Fruit fly (Drosophila melanogaster) whole organism, embryonic: ENCODE measurements around the gene CG7781.

ENCODE experiments used
- Abd-B ChIP-seq: fragments of 200-800 bp; sonication (Bioruptor generic); optimal IDR thresholded peaks from 2 replicates; lab custom pipeline; 2018; ENCODE audit warnings: missing biosample characterization, mild to moderate bottlenecking, missing genetic modification characterization, moderate library complexity
- CG10366 ChIP-seq: fragments of 200-800 bp; sonication (Bioruptor generic); IDR thresholded peaks from 2 replicates; pipeline ENCODE4 v1.3.6; 2022; ENCODE audit warnings: missing biosample characterization, missing genetic modification characterization
- CG10462 ChIP-seq: fragments of 200-800 bp; sonication (Bioruptor generic); optimal IDR thresholded peaks from 2 replicates; lab custom pipeline; 2016; ENCODE audit warnings: missing biosample characterization, missing genetic modification characterization
- CG10565 ChIP-seq: fragments of 200-800 bp; sonication (Bioruptor generic); optimal IDR thresholded peaks from 3 replicates; lab custom pipeline; 2016; ENCODE audit warnings: missing biosample characterization, mild to moderate bottlenecking, missing genetic modification characterization
- CG11560 ChIP-seq: fragments of 200-800 bp; sonication (Bioruptor generic); IDR thresholded peaks from 3 replicates; pipeline ENCODE4 v1.3.6; 2022; ENCODE audit warnings: missing biosample characterization, missing genetic modification characterization
- CG12391 ChIP-seq: fragments of 200-800 bp; sonication (Bioruptor generic); optimal IDR thresholded peaks from 3 replicates; lab custom pipeline; 2018; ENCODE audit warnings: missing biosample characterization, mild to moderate bottlenecking, missing genetic modification characterization, moderate library complexity
- CG12769 ChIP-seq: fragments of 200-800 bp; sonication (Bioruptor generic); optimal IDR thresholded peaks from 2 replicates; lab custom pipeline; 2019; ENCODE audit warnings: missing biosample characterization, mild to moderate bottlenecking, missing genetic modification characterization, moderate library complexity
- CG14014 ChIP-seq: fragments of 200-800 bp; sonication (Bioruptor generic); IDR thresholded peaks from 2 replicates; pipeline ENCODE4 v1.3.6; 2022; ENCODE audit warnings: missing biosample characterization, missing genetic modification characterization
- CG15601 ChIP-seq: fragments of 200-800 bp; sonication (Bioruptor generic); optimal IDR thresholded peaks from 3 replicates; lab custom pipeline; 2019; ENCODE audit warnings: missing biosample characterization, mild to moderate bottlenecking, missing genetic modification characterization, moderate library complexity
- CG1602 ChIP-seq: fragments of 200-800 bp; sonication (Bioruptor generic); optimal IDR thresholded peaks from 3 replicates; lab custom pipeline; 2016; ENCODE audit warnings: missing biosample characterization, missing genetic modification characterization
- CG16779 ChIP-seq: fragments of 200-800 bp; sonication (Bioruptor generic); IDR thresholded peaks from 2 replicates; pipeline ENCODE4 v1.3.6; 2022; ENCODE audit warnings: missing biosample characterization, missing genetic modification characterization
- CG17568 ChIP-seq: fragments of 200-800 bp; sonication (Bioruptor generic); optimal IDR thresholded peaks from 2 replicates; lab custom pipeline; 2018; ENCODE audit warnings: missing biosample characterization, mild to moderate bottlenecking, missing genetic modification characterization, moderate library complexity
- CG2120 ChIP-seq: fragments of 200-800 bp; sonication (Bioruptor generic); optimal IDR thresholded peaks from 3 replicates; lab custom pipeline; 2016; ENCODE audit warnings: missing biosample characterization, missing genetic modification characterization
- CG32532 ChIP-seq: fragments of 200-800 bp; sonication (Bioruptor generic); IDR thresholded peaks from 2 replicates; pipeline ENCODE4 v1.3.6; 2022; ENCODE audit warnings: missing biosample characterization, missing genetic modification characterization
- CG3838 ChIP-seq: fragments of 200-800 bp; sonication (Bioruptor generic); optimal IDR thresholded peaks from 3 replicates; lab custom pipeline; 2016; ENCODE audit warnings: missing biosample characterization, missing genetic modification characterization
- CG4707 ChIP-seq: fragments of 200-800 bp; sonication (Bioruptor generic); optimal IDR thresholded peaks from 2 replicates; lab custom pipeline; 2018; ENCODE audit warnings: missing biosample characterization, mild to moderate bottlenecking, missing genetic modification characterization, moderate library complexity
- CG5245 ChIP-seq: fragments of 200-800 bp; sonication (Bioruptor generic); optimal IDR thresholded peaks from 3 replicates; lab custom pipeline; 2016; ENCODE audit warnings: missing biosample characterization, missing genetic modification characterization
- CG6813 ChIP-seq: fragments of 200-800 bp; sonication (Bioruptor generic); optimal IDR thresholded peaks from 2 replicates; lab custom pipeline; 2017; ENCODE audit warnings: missing biosample characterization, missing genetic modification characterization, mild to moderate bottlenecking, moderate library complexity, missing genetic modification reagents
- CG8944 ChIP-seq: fragments of 200-800 bp; sonication (Bioruptor generic); optimal IDR thresholded peaks from 3 replicates; lab custom pipeline; 2016; ENCODE audit warnings: missing biosample characterization, missing genetic modification characterization
- CG9817 ChIP-seq: fragments of 200-800 bp; sonication (Bioruptor generic); optimal IDR thresholded peaks from 2 replicates; lab custom pipeline; 2018; ENCODE audit warnings: missing biosample characterization, mild to moderate bottlenecking, missing genetic modification characterization, moderate library complexity
- Ets65A ChIP-seq: fragments of 200-800 bp; sonication (Bioruptor generic); peaks from one replicate; lab custom pipeline; 2016; ENCODE audit warnings: missing biosample characterization, missing genetic modification characterization
- Ets97D ChIP-seq: fragments of 200-800 bp; sonication (Bioruptor generic); optimal IDR thresholded peaks from 3 replicates; lab custom pipeline; 2016; ENCODE audit warnings: missing biosample characterization, missing genetic modification characterization
- Fer3 ChIP-seq: fragments of 200-800 bp; sonication (Bioruptor generic); optimal IDR thresholded peaks from 2 replicates; lab custom pipeline; 2018; ENCODE audit warnings: missing biosample characterization, mild to moderate bottlenecking, missing genetic modification characterization, moderate library complexity
- HLH54F ChIP-seq: fragments of 200-800 bp; sonication (Bioruptor generic); optimal IDR thresholded peaks from 3 replicates; lab custom pipeline; 2016; ENCODE audit warnings: missing biosample characterization, missing genetic modification characterization
- Neu2 ChIP-seq: fragments of 200-800 bp; sonication (Bioruptor generic); optimal IDR thresholded peaks from 3 replicates; lab custom pipeline; 2016; ENCODE audit warnings: missing biosample characterization, missing genetic modification characterization, borderline replicate concordance
- Nf-YA ChIP-seq: fragments of 200-800 bp; sonication (Bioruptor generic); IDR thresholded peaks from 2 replicates; pipeline ENCODE4 v1.3.6; 2022; ENCODE audit warnings: missing biosample characterization, missing genetic modification characterization
- Nf-YB ChIP-seq: fragments of 200-800 bp; sonication (Bioruptor generic); optimal IDR thresholded peaks from 3 replicates; lab custom pipeline; 2019; ENCODE audit warnings: missing biosample characterization, mild to moderate bottlenecking, missing genetic modification characterization, moderate library complexity
- Optix ChIP-seq: fragments of 200-800 bp; sonication (Bioruptor generic); IDR thresholded peaks from 3 replicates; pipeline ENCODE4 v1.3.6; 2022; ENCODE audit warnings: missing biosample characterization, missing genetic modification characterization
- Side ChIP-seq: fragments of 200-800 bp; sonication (Bioruptor generic); optimal IDR thresholded peaks from 2 replicates; lab custom pipeline; 2016; ENCODE audit warnings: missing biosample characterization, missing genetic modification characterization
- Stat92E ChIP-seq, 3 experiments: fragments of >200 bp in 2 of 3; fragments of 200-800 bp in 1 of 3; sonication (Bioruptor generic) in 1 of 3; optimal IDR thresholded peaks; 2 replicates each; lab custom pipeline; 2017 to 2019; ENCODE audit warnings: missing biosample characterization in 3 of 3, missing genetic modification characterization in 3 of 3, mild to moderate bottlenecking in 1 of 3, moderate library complexity in 1 of 3
- Xrp1 ChIP-seq: fragments of 200-800 bp; sonication (Bioruptor generic); IDR thresholded peaks from 2 replicates; pipeline ENCODE4 v1.3.6; 2022; ENCODE audit warnings: missing biosample characterization, missing genetic modification characterization
- ase ChIP-seq: fragments of 200-800 bp; sonication (Bioruptor generic); IDR thresholded peaks from 3 replicates; pipeline ENCODE4 v1.3.6; 2022; ENCODE audit warnings: missing biosample characterization, missing genetic modification characterization
- bab2 ChIP-seq: fragments of 200-800 bp; sonication (Bioruptor generic); optimal IDR thresholded peaks from 2 replicates; lab custom pipeline; 2016; ENCODE audit warnings: missing biosample characterization, missing genetic modification characterization
- crc ChIP-seq: fragments of 200-800 bp; sonication (Bioruptor generic); optimal IDR thresholded peaks from 2 replicates; lab custom pipeline; 2016; ENCODE audit warnings: missing biosample characterization, missing genetic modification characterization
- emc ChIP-seq: fragments of 200-800 bp; sonication (Bioruptor generic); optimal IDR thresholded peaks from 2 replicates; lab custom pipeline; 2016; ENCODE audit warnings: missing biosample characterization, missing genetic modification characterization
- ems ChIP-seq: fragments of 200-800 bp; sonication (Bioruptor generic); optimal IDR thresholded peaks from 3 replicates; lab custom pipeline; 2016; ENCODE audit warnings: missing biosample characterization, missing genetic modification characterization
- grau ChIP-seq: fragments of 200-800 bp; optimal IDR thresholded peaks from 3 replicates; lab custom pipeline; 2019; ENCODE audit warnings: missing biosample characterization, mild to moderate bottlenecking, missing genetic modification characterization, moderate library complexity
- grn ChIP-seq: fragments of 200-800 bp; sonication (Bioruptor generic); optimal IDR thresholded peaks from 3 replicates; lab custom pipeline; 2017; ENCODE audit warnings: missing biosample characterization, missing genetic modification characterization
- gt ChIP-seq: fragments of 200-800 bp; sonication (Bioruptor generic); IDR thresholded peaks from 2 replicates; pipeline ENCODE4 v1.3.6; 2022; ENCODE audit warnings: missing biosample characterization, missing genetic modification characterization
- her ChIP-seq: fragments of 200-800 bp; sonication (Bioruptor generic); optimal IDR thresholded peaks from 2 replicates; lab custom pipeline; 2016; ENCODE audit warnings: missing biosample characterization, missing genetic modification characterization
- jing ChIP-seq: fragments of 200-800 bp; sonication (Bioruptor generic); optimal IDR thresholded peaks from 2 replicates; lab custom pipeline; 2018; ENCODE audit warnings: missing biosample characterization, mild to moderate bottlenecking, missing genetic modification characterization
- lbe ChIP-seq: fragments of 200-800 bp; sonication (Bioruptor generic); optimal IDR thresholded peaks from 2 replicates; lab custom pipeline; 2016; ENCODE audit warnings: missing biosample characterization, mild to moderate bottlenecking, missing genetic modification characterization
- lmd ChIP-seq: fragments of 200-800 bp; sonication (Bioruptor generic); IDR thresholded peaks from 2 replicates; pipeline ENCODE4 v1.3.6; 2022; ENCODE audit warnings: missing biosample characterization, missing genetic modification characterization
- nmo ChIP-seq: fragments of 200-800 bp; sonication (Bioruptor generic); optimal IDR thresholded peaks from 2 replicates; lab custom pipeline; 2018; ENCODE audit warnings: missing biosample characterization, mild to moderate bottlenecking, missing genetic modification characterization, moderate library complexity
- org-1 ChIP-seq: fragments of 200-800 bp; sonication (Bioruptor generic); optimal IDR thresholded peaks from 2 replicates; lab custom pipeline; 2017; ENCODE audit warnings: missing biosample characterization, missing genetic modification characterization
- row ChIP-seq: fragments of 200-800 bp; sonication (Bioruptor generic); IDR thresholded peaks from 3 replicates; pipeline ENCODE4 v1.3.6; 2022; ENCODE audit warnings: missing biosample characterization, missing genetic modification characterization
- sqz ChIP-seq: fragments of 200-800 bp; sonication (Bioruptor generic); optimal IDR thresholded peaks from 3 replicates; lab custom pipeline; 2018; ENCODE audit warnings: missing biosample characterization, mild to moderate bottlenecking, missing genetic modification characterization
- stwl ChIP-seq: fragments of 200-800 bp; sonication (Bioruptor generic); optimal IDR thresholded peaks from 3 replicates; lab custom pipeline; 2018; ENCODE audit warnings: missing biosample characterization, mild to moderate bottlenecking, missing genetic modification characterization, moderate library complexity
- ttk ChIP-seq: fragments of 200-800 bp; sonication (Bioruptor generic); IDR thresholded peaks from 2 replicates; pipeline ENCODE4 v2.1.2; 2022; ENCODE audit warnings: missing biosample characterization, missing genetic modification characterization
- unpg ChIP-seq: fragments of 200-800 bp; sonication (Bioruptor generic); optimal IDR thresholded peaks from 3 replicates; lab custom pipeline; 2018; ENCODE audit warnings: missing biosample characterization, mild to moderate bottlenecking, missing genetic modification characterization, moderate library complexity

Gene CG7781

dm6 chr2L:8362273-8362954 lies 37.2 kb upstream of the CG7781 start, which contains the start of gene CG7627 (continued):
- TF ChIP-seq CG16779 (GFP tag; lab: Robert Waterston, UW) (0 out of 2 replicates have a peak, but pooled peaks have one; percentile 34), Stat92E (GFP tag; optimal IDR thresholded peaks at IDR 0.05; lab: Kevin White, UChicago) (no peak), CG5245 (GFP tag; lab: Kevin White, UChicago) (peak; percentile 61), Nf-YA (peak; percentile 53; the same call in 1 of the 2 replicates), CG1602 (GFP tag; lab: Kevin White, UChicago) (peak; percentile 23), CG8944 (GFP tag; lab: Kevin White, UChicago) (peak; percentile 75), HLH54F (GFP tag; lab: Kevin White, UChicago) (peak; percentile 72), CG11560 (tag; lab: Robert Waterston, UW) (peak; percentile 63; the same call in 2 of the 3 replicates), unpg (GFP tag; lab: Kevin White, UChicago) (peak; percentile 70), CG17568 (GFP tag; lab: Kevin White, UChicago) (peak; percentile 45), Fer3 (tag; lab: Kevin White, UChicago) (peak; percentile 82), CG32532 (GFP tag; lab: Robert Waterston, UW) (peak; percentile 88), bab2 (GFP tag; lab: Kevin White, UChicago) (peak; percentile 74), Neu2 (no peak), Ets97D (peak; percentile 42), stwl (tag; lab: Kevin White, UChicago) (no peak), grau (tag; lab: Kevin White, UChicago) (peak; percentile 98), row (GFP tag; lab: Robert Waterston, UW) (peak; percentile 94), CG14014 (GFP tag; lab: Robert Waterston, UW) (peak; percentile 71), CG10565 (GFP tag; lab: Kevin White, UChicago) (no peak), CG6813 (GFP tag; lab: Kevin White, UChicago) (peak; percentile 78), ems (GFP tag; lab: Kevin White, UChicago) (peak; percentile 67), sqz (GFP tag; lab: Kevin White, UChicago) (peak; percentile 53), Abd-B (peak; percentile 47), CG15601 (peak; percentile 41), gt (no peak), CG9817 (tag; lab: Kevin White, UChicago) (peak; percentile 74), CG4707 (GFP tag; lab: Kevin White, UChicago) (peak; percentile 37), Nf-YB (peak; percentile 26), ase (peak; percentile 64; the same call in 2 of the 3 replicates), Xrp1 (GFP tag; lab: Robert Waterston, UW) (peak; percentile 83), CG12391 (tag; lab: Kevin White, UChicago) (peak; percentile 77), nmo (GFP tag; lab: Kevin White, UChicago) (peak; percentile 67), crc (GFP tag; lab: Kevin White, UChicago) (peak; percentile 68), CG3838 (GFP tag; lab: Kevin White, UChicago) (no peak), Optix (GFP tag; lab: Robert Waterston, UW) (peak; percentile 64; the same call in 1 of the 3 replicates), her (GFP tag; lab: Kevin White, UChicago) (peak; percentile 70), CG2120 (GFP tag; lab: Kevin White, UChicago) (peak; percentile 89), lmd (peak; percentile 85), CG10462 (GFP tag; lab: Kevin White, UChicago) (peak; percentile 45), ttk (GFP tag; lab: Robert Waterston, UW) (peak; percentile 72), CG12769 (tag; lab: Kevin White, UChicago) (peak; percentile 69), lbe (peak; percentile 65), org-1 (GFP tag; lab: Kevin White, UChicago) (peak; percentile 59), emc (GFP tag; lab: Kevin White, UChicago) (peak; percentile 39), jing (GFP tag; lab: Kevin White, UChicago) (peak; percentile 13), CG10366 (GFP tag; lab: Robert Waterston, UW) (peak; percentile 73), Ets65A (GFP tag; lab: Kevin White, UChicago) (peak; percentile 97), grn (GFP tag; lab: Kevin White, UChicago) (peak; percentile 3), Side (GFP tag; lab: Kevin White, UChicago) (peak; percentile 70)
